Worm (Caenorhabditis elegans): ENCODE measurements around the gene ttll-15.
A peak's percentile ranks its signal among the peaks of the same experiment; 100 is the strongest.

ttll-15 gene

ce11 chrV:10357467-10357953 is 828 bp upstream of the ttll-15 start, which contains the start of gene ceeh-2:
Gene ceeh-2 (minus strand): TSS chrV:10357903.
- no peak for TF ChIP-seq eyg-1 (tag; optimal IDR thresholded peaks at IDR 0.05)
- TF ChIP-seq elt-2 (tag; optimal IDR thresholded peaks at IDR 0.05), result no peak
- TF ChIP-seq nhr-232 (tag; optimal IDR thresholded peaks at IDR 0.05), result no peak
- no peak for TF ChIP-seq hlh-30 (tag; optimal IDR thresholded peaks at IDR 0.05; ENCODE audit: insufficient read depth)
- no peak for TF ChIP-seq ceh-22 (tag; optimal IDR thresholded peaks at IDR 0.05)
- no peak for TF ChIP-seq ceh-6 (GFP tag; optimal IDR thresholded peaks at IDR 0.05)
- TF ChIP-seq fax-1 (tag; optimal IDR thresholded peaks at IDR 0.05), result no peak
- TF ChIP-seq npax-4 (tag; optimal IDR thresholded peaks at IDR 0.05), result no peak
- TF ChIP-seq che-1 (tag; optimal IDR thresholded peaks at IDR 0.05), result no peak
- TF ChIP-seq sdc-2 (tag; optimal IDR thresholded peaks at IDR 0.05), result no peak
- TF ChIP-seq ref-2 (tag; optimal IDR thresholded peaks at IDR 0.05), result no peak
- TF ChIP-seq C08G9.2 (tag; optimal IDR thresholded peaks at IDR 0.05), result no peak
- no peak for TF ChIP-seq dmd-4 (tag; optimal IDR thresholded peaks at IDR 0.05; ENCODE audit: borderline replicate concordance)
- TF ChIP-seq ceh-24 (tag; optimal IDR thresholded peaks at IDR 0.05), result no peak
- no peak for TF ChIP-seq tbx-2 (tag; optimal IDR thresholded peaks at IDR 0.05)
- TF ChIP-seq pros-1 (tag; optimal IDR thresholded peaks at IDR 0.05), result no peak
- no peak for TF ChIP-seq K09A11.1 (tag; optimal IDR thresholded peaks at IDR 0.05; ENCODE audit: insufficient read depth)
- TF ChIP-seq T23F11.4 (GFP tag; optimal IDR thresholded peaks at IDR 0.05), result no peak
- TF ChIP-seq unc-3 (GFP tag; conservative IDR thresholded peaks at IDR 0.05), result no peak
- TF ChIP-seq unc-3 (tag; optimal IDR thresholded peaks at IDR 0.05), result no peak

- no peak for TF ChIP-seq unc-3 (GFP tag; conservative IDR thresholded peaks at IDR 0.05)
- TF ChIP-seq unc-3 (tag; optimal IDR thresholded peaks at IDR 0.05), result no peak
- TF ChIP-seq ceh-6 (GFP tag; optimal IDR thresholded peaks at IDR 0.05), result no peak
- no peak for TF ChIP-seq fax-1 (tag; optimal IDR thresholded peaks at IDR 0.05)
- no peak for TF ChIP-seq npax-4 (tag; optimal IDR thresholded peaks at IDR 0.05)
- TF ChIP-seq sox-4 (tag; optimal IDR thresholded peaks at IDR 0.05), result no peak
- TF ChIP-seq ceh-45 (GFP tag; IDR thresholded peaks at IDR 0.05), result no peak
- TF ChIP-seq dmd-4 (tag; optimal IDR thresholded peaks at IDR 0.05; ENCODE audit: borderline replicate concordance), result no peak
- no peak for TF ChIP-seq ttx-3 (tag; optimal IDR thresholded peaks at IDR 0.05)
- TF ChIP-seq elt-2 (tag; optimal IDR thresholded peaks at IDR 0.05), result no peak
- TF ChIP-seq K09A11.1 (tag; optimal IDR thresholded peaks at IDR 0.05; ENCODE audit: insufficient read depth), result no peak
- TF ChIP-seq elt-4 (tag; optimal IDR thresholded peaks at IDR 0.05), result no peak
- no peak for TF ChIP-seq F13H6.1 (tag; optimal IDR thresholded peaks at IDR 0.05)
- TF ChIP-seq ceh-30 (tag; optimal IDR thresholded peaks at IDR 0.05), result no peak
- TF ChIP-seq rnt-1 (tag; optimal IDR thresholded peaks at IDR 0.05), result no peak
- TF ChIP-seq C38D4.7 (GFP tag; optimal IDR thresholded peaks at IDR 0.05), result no peak
These were observed 1.8 kb downstream of the ttll-15 start for ce11 chrV:10360186-10360585.

ce11 chrV:10361830-10362397 is 3.6 kb downstream of the ttll-15 start, which contains the start of gene cash-1:
Gene cash-1 (plus strand): TSS chrV:10362261.
- TF ChIP-seq lim-6 (tag; optimal IDR thresholded peaks at IDR 0.05) (no peak), hlh-6 (tag; optimal IDR thresholded peaks at IDR 0.05) (no peak), nfya-1 (tag; optimal IDR thresholded peaks at IDR 0.05) (peak; percentile 39), hlh-30 (tag; optimal IDR thresholded peaks at IDR 0.05; ENCODE audit: insufficient read depth) (peak; percentile 66), tbx-2 (tag; optimal IDR thresholded peaks at IDR 0.05) (peak; percentile 52), ceh-34 (tag; optimal IDR thresholded peaks at IDR 0.05) (peak; percentile 10), ceh-18 (tag; optimal IDR thresholded peaks at IDR 0.05) (peak; percentile 23), T23F11.4 (GFP tag; optimal IDR thresholded peaks at IDR 0.05) (no peak), unc-42 (tag; optimal IDR thresholded peaks at IDR 0.05) (peak; percentile 94), elt-2 (tag; optimal IDR thresholded peaks at IDR 0.05) (peak; percentile 15), ceh-2 (tag; optimal IDR thresholded peaks at IDR 0.05) (peak; percentile 25), ceh-31 (tag; optimal IDR thresholded peaks at IDR 0.05) (peak; percentile 76)
